Fruit fly (Drosophila melanogaster) whole organism, embryonic: ENCODE measurements around the gene Or83a.

ENCODE experiments used
- Atf3 ChIP-seq: fragments of 200-800 bp; sonication (Bioruptor generic); optimal IDR thresholded peaks from 3 replicates; lab custom pipeline; 2016; ENCODE audit warnings: missing biosample characterization, missing genetic modification characterization
- B-H1 ChIP-seq: fragments of 200-800 bp; sonication (Bioruptor generic); IDR thresholded peaks from 3 replicates; pipeline ENCODE4 v1.3.6; 2022; ENCODE audit warnings: missing biosample characterization, missing genetic modification characterization
- BEAF-32 ChIP-seq: fragments of 200-800 bp; sonication (Bioruptor generic); optimal IDR thresholded peaks from 3 replicates; lab custom pipeline; 2017; ENCODE audit warnings: missing biosample characterization, missing genetic modification characterization, mild to moderate bottlenecking, moderate library complexity, missing genetic modification reagents
- CG12155 ChIP-seq: fragments of 200-800 bp; sonication (Bioruptor generic); optimal IDR thresholded peaks from 3 replicates; lab custom pipeline; 2016; ENCODE audit warnings: missing biosample characterization, missing genetic modification characterization
- CG12769 ChIP-seq: fragments of 200-800 bp; sonication (Bioruptor generic); optimal IDR thresholded peaks from 2 replicates; lab custom pipeline; 2019; ENCODE audit warnings: missing biosample characterization, mild to moderate bottlenecking, missing genetic modification characterization, moderate library complexity
- CG12942 ChIP-seq: fragments of 200-800 bp; sonication (Bioruptor generic); optimal IDR thresholded peaks from 3 replicates; lab custom pipeline; 2016; ENCODE audit warnings: missing biosample characterization, missing genetic modification characterization
- CG13123 ChIP-seq: fragments of 200-800 bp; sonication (Bioruptor generic); optimal IDR thresholded peaks from 2 replicates; lab custom pipeline; 2016; ENCODE audit warnings: missing biosample characterization, missing genetic modification characterization
- CG13775 ChIP-seq: fragments of 200-800 bp; sonication (Bioruptor generic); optimal IDR thresholded peaks from 3 replicates; lab custom pipeline; 2017; ENCODE audit warnings: missing biosample characterization, mild to moderate bottlenecking, missing genetic modification characterization
- CG14441 ChIP-seq: fragments of 200-800 bp; sonication (Bioruptor generic); IDR thresholded peaks from 2 replicates; pipeline ENCODE4 v1.3.6; 2022; ENCODE audit warnings: missing biosample characterization, missing genetic modification characterization
- CG14667 ChIP-seq: fragments of 200-800 bp; sonication (Bioruptor generic); IDR thresholded peaks from 2 replicates; pipeline ENCODE4 v1.3.6; 2022; ENCODE audit warnings: missing biosample characterization, missing genetic modification characterization
- CG15601 ChIP-seq: fragments of 200-800 bp; sonication (Bioruptor generic); optimal IDR thresholded peaks from 3 replicates; lab custom pipeline; 2019; ENCODE audit warnings: missing biosample characterization, mild to moderate bottlenecking, missing genetic modification characterization, moderate library complexity
- CG1602 ChIP-seq: fragments of 200-800 bp; sonication (Bioruptor generic); optimal IDR thresholded peaks from 3 replicates; lab custom pipeline; 2016; ENCODE audit warnings: missing biosample characterization, missing genetic modification characterization
- CG2116 ChIP-seq: fragments of 200-800 bp; sonication (Bioruptor generic); optimal IDR thresholded peaks from 3 replicates; lab custom pipeline; 2018; ENCODE audit warnings: missing biosample characterization, mild to moderate bottlenecking, missing genetic modification characterization
- CG2199 ChIP-seq: fragments of 200-800 bp; sonication (Bioruptor generic); IDR thresholded peaks from 3 replicates; pipeline ENCODE4 v1.3.6; 2022; ENCODE audit warnings: missing biosample characterization, missing genetic modification characterization
- CG2202 ChIP-seq: fragments of 200-800 bp; sonication (Bioruptor generic); optimal IDR thresholded peaks from 2 replicates; lab custom pipeline; 2018; ENCODE audit warnings: missing biosample characterization, mild to moderate bottlenecking, missing genetic modification characterization
- CG34224 ChIP-seq: fragments of 200-800 bp; sonication (Bioruptor generic); IDR thresholded peaks from 3 replicates; pipeline ENCODE4 v1.3.6; 2022; ENCODE audit warnings: missing biosample characterization, missing genetic modification characterization; ENCODE audit not compliant: partially characterized antibody
- CG5180 ChIP-seq: fragments of 200-800 bp; sonication (Bioruptor generic); optimal IDR thresholded peaks from 3 replicates; lab custom pipeline; 2017; ENCODE audit warnings: missing biosample characterization, missing genetic modification characterization, mild to moderate bottlenecking, moderate library complexity, missing genetic modification reagents
- CG6272 ChIP-seq: fragments of 200-800 bp; sonication (Bioruptor generic); IDR thresholded peaks from 2 replicates; pipeline ENCODE4 v1.3.6; 2022; ENCODE audit warnings: missing biosample characterization, missing genetic modification characterization
- CG6689 ChIP-seq: fragments of 200-800 bp; sonication (Bioruptor generic); IDR thresholded peaks from 2 replicates; pipeline ENCODE4 v1.3.6; 2022; ENCODE audit warnings: missing biosample characterization, missing genetic modification characterization
- CG7357 ChIP-seq: fragments of 200-800 bp; sonication (Bioruptor generic); IDR thresholded peaks from 3 replicates; pipeline ENCODE4 v1.3.6; 2022; ENCODE audit warnings: missing biosample characterization, missing genetic modification characterization
- CG7928 ChIP-seq: fragments of 200-800 bp; sonication (Bioruptor generic); optimal IDR thresholded peaks from 2 replicates; lab custom pipeline; 2017; ENCODE audit warnings: missing biosample characterization, mild to moderate bottlenecking, missing genetic modification characterization
- CG8388 ChIP-seq: fragments of 200-800 bp; sonication (Bioruptor generic); optimal IDR thresholded peaks from 2 replicates; lab custom pipeline; 2019; ENCODE audit warnings: missing biosample characterization, mild to moderate bottlenecking, missing genetic modification characterization, moderate library complexity
- Deaf1 ChIP-seq: fragments of 200-800 bp; optimal IDR thresholded peaks from 3 replicates; lab custom pipeline; 2019; ENCODE audit warnings: missing biosample characterization, mild to moderate bottlenecking, missing genetic modification characterization, moderate library complexity
- E2f2 ChIP-seq: fragments of 200-800 bp; sonication (Bioruptor generic); IDR thresholded peaks from 2 replicates; pipeline ENCODE4 v1.3.6; 2022; ENCODE audit warnings: missing biosample characterization, missing genetic modification characterization
- HmgZ ChIP-seq: fragments of 200-800 bp; sonication (Bioruptor generic); optimal IDR thresholded peaks from 2 replicates; lab custom pipeline; 2018; ENCODE audit warnings: missing biosample characterization, mild to moderate bottlenecking, missing genetic modification characterization
- Hmx ChIP-seq: fragments of 200-800 bp; sonication (Bioruptor generic); optimal IDR thresholded peaks from 2 replicates; lab custom pipeline; 2016; ENCODE audit warnings: missing biosample characterization, missing genetic modification characterization
- Mad ChIP-seq: fragments of 200-800 bp; sonication (Bioruptor generic); optimal IDR thresholded peaks from 2 replicates; lab custom pipeline; 2016; ENCODE audit warnings: missing biosample characterization, missing genetic modification characterization
- Opbp ChIP-seq: fragments of 200-800 bp; sonication (Bioruptor generic); IDR thresholded peaks from 3 replicates; pipeline ENCODE4 v1.3.6; 2022; ENCODE audit warnings: missing biosample characterization, missing genetic modification characterization; ENCODE audit not compliant: partially characterized antibody
- Optix ChIP-seq: fragments of 200-800 bp; sonication (Bioruptor generic); IDR thresholded peaks from 3 replicates; pipeline ENCODE4 v1.3.6; 2022; ENCODE audit warnings: missing biosample characterization, missing genetic modification characterization
- Pdp1 ChIP-seq, 2 experiments: fragments of 200-800 bp; sonication (Bioruptor generic); optimal IDR thresholded peaks; 3 replicates each; lab custom pipeline; 2016; ENCODE audit warnings: missing biosample characterization in 2 of 2, missing genetic modification characterization in 2 of 2, mild to moderate bottlenecking in 1 of 2, moderate library complexity in 1 of 2
- Usf ChIP-seq: fragments of 200-800 bp; sonication (Bioruptor generic); optimal IDR thresholded peaks from 2 replicates; lab custom pipeline; 2017; ENCODE audit warnings: missing genotype, missing biosample characterization, missing genetic modification characterization
- bab2 ChIP-seq: fragments of 200-800 bp; sonication (Bioruptor generic); optimal IDR thresholded peaks from 2 replicates; lab custom pipeline; 2016; ENCODE audit warnings: missing biosample characterization, missing genetic modification characterization
- bcd ChIP-seq: fragments of 200-800 bp; sonication (Bioruptor generic); optimal IDR thresholded peaks from 2 replicates; lab custom pipeline; 2017; ENCODE audit warnings: missing biosample characterization, mild to moderate bottlenecking, missing genetic modification characterization
- bowl ChIP-seq: fragments of 200-800 bp; sonication (Bioruptor generic); IDR thresholded peaks from 2 replicates; pipeline ENCODE4 v1.3.6; 2022; ENCODE audit warnings: missing biosample characterization, missing genetic modification characterization
- br ChIP-seq: fragments of >200 bp; optimal IDR thresholded peaks from 2 replicates; lab custom pipeline; 2017
- cas ChIP-seq: fragments of 200-800 bp; sonication (Bioruptor generic); IDR thresholded peaks from 2 replicates; pipeline ENCODE4 v1.3.6; 2022; ENCODE audit warnings: missing biosample characterization, missing genetic modification characterization
- chinmo ChIP-seq: fragments of 200-800 bp; sonication (Bioruptor generic); IDR thresholded peaks from 4 replicates; pipeline ENCODE4 v1.3.6; 2022; ENCODE audit warnings: missing biosample characterization, missing genetic modification characterization; ENCODE audit not compliant: partially characterized antibody
- ci ChIP-seq: fragments of 200-800 bp; sonication (Bioruptor generic); IDR thresholded peaks from 3 replicates; pipeline ENCODE4 v1.3.6; 2022; ENCODE audit warnings: missing biosample characterization, missing genetic modification characterization
- crp ChIP-seq, 2 experiments: fragments of 200-800 bp; sonication (Bioruptor generic); optimal IDR thresholded peaks; 2 replicates in 1 of 2; 3 replicates in 1 of 2; lab custom pipeline; 2017; ENCODE audit warnings: missing biosample characterization in 2 of 2, missing genetic modification characterization in 2 of 2, mild to moderate bottlenecking in 1 of 2, moderate library complexity in 1 of 2
- dimm ChIP-seq: fragments of 200-800 bp; sonication (Bioruptor generic); IDR thresholded peaks from 2 replicates; pipeline ENCODE4 v1.3.6; 2022; ENCODE audit warnings: missing biosample characterization, missing genetic modification characterization
- dpn ChIP-seq, 2 experiments: fragments of 200-800 bp; sonication (Bioruptor generic); optimal IDR thresholded peaks; 3 replicates each; lab custom pipeline; 2016; ENCODE audit warnings: missing biosample characterization in 2 of 2, missing genetic modification characterization in 2 of 2
- exex ChIP-seq: fragments of 200-800 bp; sonication (Bioruptor generic); optimal IDR thresholded peaks from 4 replicates; lab custom pipeline; 2018; ENCODE audit warnings: missing biosample characterization, mild to moderate bottlenecking, missing genetic modification characterization, moderate library complexity
- hbn ChIP-seq: fragments of 200-800 bp; sonication (Bioruptor generic); IDR thresholded peaks from 2 replicates; pipeline ENCODE4 v1.3.6; 2022; ENCODE audit warnings: missing biosample characterization, missing genetic modification characterization; ENCODE audit not compliant: partially characterized antibody
- jigr1 ChIP-seq: fragments of 200-800 bp; sonication (Bioruptor generic); IDR thresholded peaks from 3 replicates; pipeline ENCODE4 v1.3.6; 2022; ENCODE audit warnings: missing biosample characterization, missing genetic modification characterization
- kni ChIP-seq: fragments of 200-800 bp; sonication (Bioruptor generic); optimal IDR thresholded peaks from 3 replicates; lab custom pipeline; 2017; ENCODE audit warnings: mild to moderate bottlenecking, missing biosample characterization, missing genetic modification reagents, missing genetic modification characterization
- pho ChIP-seq: fragments of 200-800 bp; sonication (Bioruptor generic); optimal IDR thresholded peaks from 2 replicates; lab custom pipeline; 2016; ENCODE audit warnings: missing biosample characterization, missing genetic modification characterization
- pzg ChIP-seq: fragments of 200-800 bp; sonication (Bioruptor generic); optimal IDR thresholded peaks from 3 replicates; lab custom pipeline; 2018; ENCODE audit warnings: missing biosample characterization, mild to moderate bottlenecking, missing genetic modification characterization, moderate library complexity
- sima ChIP-seq: fragments of 200-800 bp; sonication (Bioruptor generic); optimal IDR thresholded peaks from 2 replicates; lab custom pipeline; 2016; ENCODE audit warnings: missing biosample characterization, missing genetic modification characterization
- unc-4 ChIP-seq: fragments of 200-800 bp; sonication (Bioruptor generic); IDR thresholded peaks from 2 replicates; pipeline ENCODE4 v1.3.6; 2022; ENCODE audit warnings: missing biosample characterization, missing genetic modification characterization; ENCODE audit not compliant: partially characterized antibody

Gene Or83a

DNA sequence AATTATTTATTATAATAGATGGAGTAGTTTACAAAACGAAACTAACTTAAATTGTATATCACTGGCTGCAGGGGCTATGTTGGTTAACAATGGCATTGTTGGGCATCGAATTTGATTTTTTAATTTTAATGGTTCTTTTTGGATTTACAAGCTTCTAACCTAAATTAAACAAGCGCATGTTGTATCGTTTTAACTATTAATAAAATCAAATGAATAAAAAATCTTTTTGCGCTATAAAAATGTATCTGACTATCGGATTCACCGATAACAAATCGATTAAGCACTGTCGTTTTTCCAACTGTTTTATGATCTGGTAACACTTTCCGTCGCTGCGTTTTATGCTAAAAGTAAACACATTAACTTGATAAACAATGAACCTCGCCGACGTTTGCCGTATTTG lies 24.3 kb downstream of the Or83a start, which contains the start of the genes hd and CG14667 (continued):
- 0 out of 3 replicates have a peak, but pooled peaks have one; percentile 4 for TF ChIP-seq Opbp
- no peak for TF ChIP-seq CG6272
- no peak for TF ChIP-seq dimm (GFP tag; lab: Robert Waterston, UW)
- 0 out of 4 replicates have a peak, but pooled peaks have one; percentile 45 for TF ChIP-seq chinmo (GFP tag; lab: Robert Waterston, UW)
- no peak for TF ChIP-seq Mad (GFP tag; lab: Kevin White, UChicago)
- no peak for TF ChIP-seq Deaf1 (tag; lab: Kevin White, UChicago)
- no peak for TF ChIP-seq CG14667 (GFP tag; lab: Robert Waterston, UW)
- peak; percentile 31 for TF ChIP-seq CG15601 (tag; lab: Kevin White, UChicago)
- peak; percentile 77 for TF ChIP-seq BEAF-32
- peak; percentile 80 for TF ChIP-seq CG2116 (GFP tag; lab: Kevin White, UChicago)
- TF ChIP-seq dpn (GFP tag; optimal IDR thresholded peaks at IDR 0.05; lab: Kevin White, UChicago) = no peak
- TF ChIP-seq CG12155 (GFP tag; lab: Kevin White, UChicago) = peak; percentile 17
- TF ChIP-seq bowl (GFP tag; lab: Robert Waterston, UW) = no peak
- no peak for TF ChIP-seq CG2202 (tag; lab: Kevin White, UChicago)
- TF ChIP-seq, all 482 proteins: peak for 73

DNA sequence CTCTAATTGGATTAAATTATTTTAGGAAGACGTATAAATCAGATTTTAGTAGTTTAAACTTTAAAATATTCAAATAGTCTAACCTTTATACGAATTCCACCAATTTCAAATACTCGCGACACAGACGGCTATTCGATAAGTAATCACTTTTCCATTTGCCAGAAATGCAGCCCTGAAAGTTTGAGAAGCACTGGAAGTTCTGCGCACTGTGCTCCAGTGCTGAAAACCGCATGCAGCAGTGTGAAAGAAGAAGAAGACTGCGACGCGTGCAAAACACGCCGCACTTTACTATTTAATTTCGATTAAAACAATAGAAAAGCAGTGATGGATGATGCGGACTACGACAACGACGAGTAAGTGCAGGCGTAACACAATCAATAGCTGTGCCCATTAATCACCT lies 27.4 kb downstream of the Or83a start, which contains the start of gene Polr2F:
Polr2F (plus strand) TSS at position 233 of the 400 bp plus-strand sequence.
- no peak for TF ChIP-seq jigr1 (GFP tag; lab: Robert Waterston, UW)
- TF ChIP-seq hbn (GFP tag; lab: Robert Waterston, UW) = peak; percentile 38; the same call in 1 of the 2 replicates
- peak; percentile 76 for TF ChIP-seq Atf3 (GFP tag; lab: Kevin White, UChicago)
- TF ChIP-seq CG2202 (tag; lab: Kevin White, UChicago) = peak; percentile 13
- no peak for TF ChIP-seq CG7357 (GFP tag; lab: Robert Waterston, UW)
- no peak for TF ChIP-seq br
- TF ChIP-seq pzg = peak; percentile 98
- TF ChIP-seq exex (tag; lab: Kevin White, UChicago) = peak; percentile 45
- peak in 1 of 2 experiments; percentile 41 for TF ChIP-seq crp (GFP tag; optimal IDR thresholded peaks at IDR 0.05; lab: Kevin White, UChicago)
- TF ChIP-seq CG34224 (GFP tag; lab: Robert Waterston, UW) = 0 out of 3 replicates have a peak, but pooled peaks have one; percentile 21
- TF ChIP-seq bab2 (GFP tag; lab: Kevin White, UChicago) = peak; percentile 90
- TF ChIP-seq CG7928 = peak; percentile 92
- peak; percentile 80 for TF ChIP-seq bcd (GFP tag; lab: Kevin White, UChicago)
- peak; percentile 64 for TF ChIP-seq CG13775 (GFP tag; lab: Kevin White, UChicago)
- TF ChIP-seq CG14441 (GFP tag; lab: Robert Waterston, UW) = peak; percentile 54
- TF ChIP-seq CG12942 (GFP tag; lab: Kevin White, UChicago) = peak; percentile 88
- TF ChIP-seq cas (GFP tag; lab: Robert Waterston, UW) = peak; percentile 78
- peak; percentile 58; the same call in 2 of the 3 replicates for TF ChIP-seq Optix (GFP tag; lab: Robert Waterston, UW)
- TF ChIP-seq CG2199 (GFP tag; lab: Robert Waterston, UW) = 0 out of 3 replicates have a peak, but pooled peaks have one; percentile 42
- TF ChIP-seq Usf = peak; percentile 70
- TF ChIP-seq CG5180 (GFP tag; lab: Kevin White, UChicago) = no peak
- TF ChIP-seq CG13123 (GFP tag; lab: Kevin White, UChicago) = peak; percentile 78
- peak; percentile 98 for TF ChIP-seq E2f2 (GFP tag; lab: Robert Waterston, UW)
- no peak for TF ChIP-seq Hmx (GFP tag; lab: Kevin White, UChicago)
- TF ChIP-seq pho (GFP tag; lab: Kevin White, UChicago) = peak; percentile 91
- TF ChIP-seq kni (GFP tag; lab: Kevin White, UChicago) = peak; percentile 32
- 0 out of 3 replicates have a peak, but pooled peaks have one; percentile 16 for TF ChIP-seq B-H1 (GFP tag; lab: Robert Waterston, UW)
- TF ChIP-seq Pdp1 (GFP tag; optimal IDR thresholded peaks at IDR 0.05; lab: Kevin White, UChicago) = peak; percentile 76 to 89
- 0 out of 2 replicates have a peak, but pooled peaks have one; percentile 38 for TF ChIP-seq CG6689 (GFP tag; lab: Robert Waterston, UW)
- TF ChIP-seq sima (GFP tag; lab: Kevin White, UChicago) = peak; percentile 63
- TF ChIP-seq CG1602 (GFP tag; lab: Kevin White, UChicago) = peak; percentile 80
- TF ChIP-seq CG8388 (GFP tag; lab: Kevin White, UChicago) = peak; percentile 34
- TF ChIP-seq CG6272 = peak; percentile 69
- peak; percentile 36; the same call in 1 of the 2 replicates for TF ChIP-seq unc-4 (GFP tag; lab: Robert Waterston, UW)
- TF ChIP-seq HmgZ = peak; percentile 95
- peak; percentile 89 for TF ChIP-seq ci (GFP tag; lab: Robert Waterston, UW)
- no peak for TF ChIP-seq CG12769
